Worm (Caenorhabditis elegans) whole organism, L1 larva: ENCODE results near the gene sec-23.
A peak's percentile ranks its signal among the peaks of the same experiment; 100 is the strongest.

ENCODE experiments used
- C04F5.9 ChIP-seq: sonication (generic microtip); optimal IDR thresholded peaks from 2 replicates; lab custom pipeline; 2016; ENCODE audit warnings: missing genetic modification characterization, missing compliant biosample characterization
- aly-2 ChIP-seq: fragments of 150-350 bp; optimal IDR thresholded peaks from 2 replicates; lab custom pipeline; 2014; ENCODE audit warnings: missing biosample characterization, missing genetic modification characterization
- blmp-1 ChIP-seq: fragments of 150-350 bp; optimal IDR thresholded peaks from 2 replicates; lab custom pipeline; 2014; ENCODE audit warnings: missing biosample characterization, missing genetic modification characterization
- ceh-8 ChIP-seq: fragments of 200-800 bp; sonication (Bioruptor generic); optimal IDR thresholded peaks from 2 replicates; lab custom pipeline; 2018; ENCODE audit warnings: mild to moderate bottlenecking, missing genetic modification characterization, moderate library complexity, missing compliant biosample characterization
- ceh-90 ChIP-seq: sonication (generic microtip); optimal IDR thresholded peaks from 2 replicates; lab custom pipeline; 2016; ENCODE audit warnings: missing genetic modification characterization, missing compliant biosample characterization
- dpl-1 ChIP-seq, 3 experiments: fragments of 150-350 bp in 2 of 3; sonication (generic microtip) in 1 of 3; optimal IDR thresholded peaks; 2 replicates each; lab custom pipeline; 2014 to 2017; ENCODE audit warnings: missing biosample characterization in 3 of 3, missing genetic modification characterization in 3 of 3, missing genetic modification reagents in 3 of 3
- dsc-1 ChIP-seq: sonication (generic microtip); optimal IDR thresholded peaks from 2 replicates; lab custom pipeline; 2016; ENCODE audit warnings: mild to moderate bottlenecking, missing genetic modification characterization, missing compliant biosample characterization
- efl-3 ChIP-seq: fragments of 200-800 bp; sonication (Bioruptor generic); optimal IDR thresholded peaks from 2 replicates; lab custom pipeline; 2018; ENCODE audit warnings: mild to moderate bottlenecking, missing genetic modification characterization, missing compliant biosample characterization
- egl-13 ChIP-seq: sonication (generic microtip); optimal IDR thresholded peaks from 2 replicates; lab custom pipeline; 2016; ENCODE audit warnings: missing genotype, missing genetic modification reagents, missing genetic modification characterization, missing compliant biosample characterization
- elt-2 ChIP-seq: sonication (generic microtip); optimal IDR thresholded peaks from 2 replicates; lab custom pipeline; 2016; ENCODE audit warnings: missing genetic modification characterization, mild to moderate bottlenecking, inconsistent platforms, missing compliant biosample characterization, missing genetic modification reagents
- ets-5 ChIP-seq: fragments of 200-800 bp; sonication (Bioruptor generic); IDR thresholded peaks from 2 replicates; pipeline ENCODE4 v1.3.6; 2022; ENCODE audit warnings: missing genetic modification characterization, missing compliant biosample characterization
- fkh-4 ChIP-seq: sonication (generic microtip); optimal IDR thresholded peaks from 2 replicates; lab custom pipeline; 2016; ENCODE audit warnings: missing compliant biosample characterization, missing genetic modification characterization, borderline replicate concordance
- hlh-17 ChIP-seq: fragments of 200-800 bp; sonication (Bioruptor generic); optimal IDR thresholded peaks from 2 replicates; lab custom pipeline; 2018; ENCODE audit warnings: missing genetic modification characterization, mild to moderate bottlenecking, missing compliant biosample characterization, moderate library complexity, borderline replicate concordance
- hlh-4 ChIP-seq: sonication (generic microtip); optimal IDR thresholded peaks from 2 replicates; lab custom pipeline; 2016; ENCODE audit warnings: mild to moderate bottlenecking, missing genetic modification characterization, missing compliant biosample characterization
- hpl-2 ChIP-seq: fragments of 150-350 bp; optimal IDR thresholded peaks from 2 replicates; lab custom pipeline; 2014; ENCODE audit warnings: missing biosample characterization, missing genetic modification reagents, missing genetic modification characterization
- jun-1 ChIP-seq: fragments of 150-350 bp; optimal IDR thresholded peaks from 2 replicates; lab custom pipeline; 2014; ENCODE audit warnings: missing biosample characterization, missing genetic modification reagents, missing genetic modification characterization
- lin-35 ChIP-seq, 2 experiments: fragments of 150-350 bp; optimal IDR thresholded peaks; 2 replicates each; lab custom pipeline; 2014; ENCODE audit warnings: missing biosample characterization in 2 of 2, missing genetic modification characterization in 2 of 2, missing genetic modification reagents in 2 of 2
- lin-39 ChIP-seq: fragments of 150-350 bp; optimal IDR thresholded peaks from 2 replicates; lab custom pipeline; 2014; ENCODE audit warnings: missing biosample characterization, missing genetic modification reagents, missing genetic modification characterization
- lsy-2 ChIP-seq, 2 experiments: fragments of 150-350 bp; optimal IDR thresholded peaks; 2 replicates each; lab custom pipeline; 2014; ENCODE audit warnings: missing biosample characterization in 2 of 2, missing genetic modification characterization in 2 of 2
- mdl-1 ChIP-seq, 2 experiments: fragments of 150-350 bp; optimal IDR thresholded peaks; 2 replicates each; lab custom pipeline; 2014 to 2017; ENCODE audit warnings: missing biosample characterization in 2 of 2, missing genetic modification characterization in 2 of 2, inconsistent platforms in 1 of 2
- mep-1 ChIP-seq: fragments of 150-350 bp; optimal IDR thresholded peaks from 2 replicates; lab custom pipeline; 2014; ENCODE audit warnings: missing biosample characterization, missing genetic modification characterization
- nhr-19 ChIP-seq: fragments of 200-800 bp; sonication (Bioruptor generic); conservative IDR thresholded peaks from 2 replicates; pipeline ENCODE4 v1.3.6; 2022; ENCODE audit warnings: missing genetic modification characterization, missing compliant biosample characterization
- nhr-71 ChIP-seq: sonication (generic microtip); optimal IDR thresholded peaks from 2 replicates; lab custom pipeline; 2016; ENCODE audit warnings: mild to moderate bottlenecking, missing genetic modification characterization, moderate library complexity, missing compliant biosample characterization
- nhr-84 ChIP-seq: sonication (generic microtip); optimal IDR thresholded peaks from 2 replicates; lab custom pipeline; 2017; ENCODE audit warnings: missing biosample characterization, missing genetic modification characterization
- nhr-90 ChIP-seq: sonication (generic microtip); optimal IDR thresholded peaks from 2 replicates; lab custom pipeline; 2016; ENCODE audit warnings: mild to moderate bottlenecking, missing genetic modification characterization, missing compliant biosample characterization; ENCODE audit not compliant: poor library complexity
- pag-3 ChIP-seq: sonication (generic microtip); optimal IDR thresholded peaks from 2 replicates; lab custom pipeline; 2017; ENCODE audit warnings: missing genetic modification characterization, mild to moderate bottlenecking, missing compliant biosample characterization, antibody characterized with exemption, borderline replicate concordance; ENCODE audit not compliant: insufficient read depth
- rnt-1 ChIP-seq: sonication (generic microtip); optimal IDR thresholded peaks from 2 replicates; lab custom pipeline; 2016; ENCODE audit warnings: mild to moderate bottlenecking, missing genetic modification characterization, moderate library complexity, missing compliant biosample characterization
- skn-1 ChIP-seq: fragments of 150-350 bp; optimal IDR thresholded peaks from 2 replicates; lab custom pipeline; 2014; ENCODE audit warnings: missing biosample characterization, missing genetic modification characterization
- snu-23 ChIP-seq: sonication (generic microtip); optimal IDR thresholded peaks from 2 replicates; lab custom pipeline; 2016; ENCODE audit warnings: missing genetic modification characterization, missing compliant biosample characterization
- swsn-7 ChIP-seq: sonication (generic microtip); optimal IDR thresholded peaks from 2 replicates; lab custom pipeline; 2016; ENCODE audit warnings: missing genetic modification characterization, missing compliant biosample characterization
- tbx-2 ChIP-seq: sonication (generic microtip); optimal IDR thresholded peaks from 2 replicates; lab custom pipeline; 2016; ENCODE audit warnings: missing genetic modification characterization, missing compliant biosample characterization
- unc-62 ChIP-seq: fragments of 150-350 bp; optimal IDR thresholded peaks from 2 replicates; lab custom pipeline; 2014; ENCODE audit warnings: missing biosample characterization, missing genetic modification reagents, missing genetic modification characterization
- unc-98 ChIP-seq: fragments of 200-800 bp; sonication (Bioruptor generic); IDR thresholded peaks from 2 replicates; pipeline ENCODE4 v1.3.6; 2022; ENCODE audit warnings: missing genetic modification characterization, missing compliant biosample characterization
- zag-1 ChIP-seq: fragments of 150-350 bp; optimal IDR thresholded peaks from 2 replicates; lab custom pipeline; 2014; ENCODE audit warnings: missing biosample characterization, missing genetic modification characterization
- ztf-4 ChIP-seq: fragments of 150-350 bp; optimal IDR thresholded peaks from 2 replicates; lab custom pipeline; 2014; ENCODE audit warnings: missing biosample characterization, missing genetic modification characterization

sec-23 gene

ce11 chrV:20068389-20068788 lies 22.7 kb upstream of the sec-23 start:
- TF ChIP-seq C04F5.9 (tag; lab: Kevin White, UChicago) (no peak), unc-62 (GFP tag; lab: Kevin White, UChicago) (no peak), nhr-90 (tag; lab: Kevin White, UChicago) (peak; percentile 1), snu-23 (peak; percentile 51), swsn-7 (tag; lab: Kevin White, UChicago) (peak; percentile 4), nhr-84 (tag; lab: Kevin White, UChicago) (no peak), skn-1 (peak; percentile 15), zag-1 (no peak), mep-1 (tag; lab: Kevin White, UChicago) (no peak), mdl-1 (tag; optimal IDR thresholded peaks at IDR 0.05; lab: Kevin White, UChicago) (peak in 1 of 2 experiments; percentile 10), ceh-8 (no peak), blmp-1 (peak; percentile 6), lin-35 (GFP tag; optimal IDR thresholded peaks at IDR 0.05; lab: Kevin White, UChicago) (peak in 1 of 2 experiments; percentile 53), ets-5 (no peak), lsy-2 (tag; optimal IDR thresholded peaks at IDR 0.05; lab: Kevin White, UChicago) (peak; percentile 63 to 91), ztf-4 (tag; lab: Kevin White, UChicago) (no peak), pag-3 (tag; lab: Kevin White, UChicago) (no peak)

ce11 chrV:20074345-20074744 lies 16.7 kb upstream of the sec-23 start:
- TF ChIP-seq elt-2 (tag; lab: Kevin White, UChicago) (peak; percentile 53), ceh-90 (tag; lab: Kevin White, UChicago) (no peak), lin-35 (GFP tag; optimal IDR thresholded peaks at IDR 0.05; lab: Kevin White, UChicago) (peak in 1 of 2 experiments; percentile 13)

ce11 chrV:20087635-20088034 lies 3.4 kb upstream of the sec-23 start, which contains the start of gene fre-1:
TSS of gene fre-1 (minus strand) at chrV:20087735.
- no peak for TF ChIP-seq dpl-1 (GFP tag; optimal IDR thresholded peaks at IDR 0.05; lab: Kevin White, UChicago)
- no peak for TF ChIP-seq hlh-17 (GFP tag; lab: Kevin White, UChicago)
- TF ChIP-seq hlh-4: no peak
- no peak for TF ChIP-seq lin-39
- TF ChIP-seq nhr-71 (tag; lab: Kevin White, UChicago): no peak
- no peak for TF ChIP-seq dsc-1
- no peak for TF ChIP-seq efl-3 (GFP tag; lab: Kevin White, UChicago)
- TF ChIP-seq egl-13 (tag; lab: Kevin White, UChicago): no peak
- no peak for TF ChIP-seq mep-1 (tag; lab: Kevin White, UChicago)
- no peak for TF ChIP-seq hpl-2 (GFP tag; lab: Kevin White, UChicago)
- TF ChIP-seq elt-2 (tag; lab: Kevin White, UChicago): no peak
- no peak for TF ChIP-seq nhr-19 (GFP tag; lab: Robert Waterston, UW)
- TF ChIP-seq nhr-84 (tag; lab: Kevin White, UChicago): no peak
- no peak for TF ChIP-seq tbx-2
- TF ChIP-seq jun-1: no peak
- TF ChIP-seq fkh-4: no peak
- no peak for TF ChIP-seq blmp-1

ce11 chrV:20088340-20088739 lies 2.7 kb upstream of the sec-23 start:
- TF ChIP-seq rnt-1 (tag; lab: Kevin White, UChicago): peak; percentile 35

ce11 chrV:20093940-20094339 lies 2.9 kb downstream of the sec-23 start:
- TF ChIP-seq unc-98 (GFP tag; lab: Robert Waterston, UW) (no peak), aly-2 (no peak), blmp-1 (no peak), tbx-2 (no peak), ceh-8 (peak; percentile 90), nhr-71 (tag; lab: Kevin White, UChicago) (no peak)
